Fruit fly (Drosophila melanogaster) whole organism, prepupa: Measurements from ENCODE around the gene kek6.
A peak's percentile ranks its signal among the peaks of the same experiment; 100 is the strongest.

Source experiments
- Blimp-1 ChIP-seq: fragments of 200-800 bp; sonication (Bioruptor generic); optimal IDR thresholded peaks from 3 replicates; lab custom pipeline; 2017; ENCODE audit warnings: missing biosample characterization, missing genetic modification characterization, mild to moderate bottlenecking, moderate library complexity, missing genetic modification reagents
- CG10631 ChIP-seq: fragments of 200-800 bp; sonication (Bioruptor generic); optimal IDR thresholded peaks from 2 replicates; lab custom pipeline; 2016; ENCODE audit warnings: missing biosample characterization, missing genetic modification characterization
- CG10669 ChIP-seq: fragments of 200-800 bp; sonication (Bioruptor generic); optimal IDR thresholded peaks from 3 replicates; lab custom pipeline; 2018; ENCODE audit warnings: missing biosample characterization, mild to moderate bottlenecking, missing genetic modification characterization, moderate library complexity
- CG11294 ChIP-seq: fragments of 200-800 bp; sonication (Bioruptor generic); IDR thresholded peaks from 2 replicates; pipeline ENCODE4 v1.3.6; 2022; ENCODE audit warnings: missing biosample characterization, missing genetic modification characterization
- CG11762 ChIP-seq: fragments of 200-800 bp; sonication (Bioruptor generic); optimal IDR thresholded peaks from 3 replicates; lab custom pipeline; 2016; ENCODE audit warnings: missing biosample characterization, missing genetic modification characterization; ENCODE audit not compliant: insufficient read depth
- CG11902 ChIP-seq: fragments of 200-800 bp; sonication (Bioruptor generic); optimal IDR thresholded peaks from 3 replicates; lab custom pipeline; 2016; ENCODE audit warnings: missing biosample characterization, missing genetic modification characterization
- CG15336 ChIP-seq: fragments of 200-800 bp; sonication (Bioruptor generic); IDR thresholded peaks from 2 replicates; pipeline ENCODE4 v1.3.6; 2022; ENCODE audit warnings: missing biosample characterization, missing genetic modification characterization
- CG1621 ChIP-seq: fragments of 200-800 bp; sonication (Bioruptor generic); optimal IDR thresholded peaks from 3 replicates; lab custom pipeline; 2018; ENCODE audit warnings: missing biosample characterization, mild to moderate bottlenecking, missing genetic modification characterization
- CG16779 ChIP-seq: fragments of 200-800 bp; sonication (Bioruptor generic); optimal IDR thresholded peaks from 3 replicates; lab custom pipeline; 2017; ENCODE audit warnings: missing biosample characterization, mild to moderate bottlenecking, missing genetic modification characterization
- CG31627 ChIP-seq: fragments of 200-800 bp; sonication (Bioruptor generic); optimal IDR thresholded peaks from 3 replicates; lab custom pipeline; 2016; ENCODE audit warnings: missing biosample characterization, missing genetic modification characterization
- CG32006 ChIP-seq: fragments of 200-800 bp; sonication (Bioruptor generic); optimal IDR thresholded peaks from 3 replicates; lab custom pipeline; 2017; ENCODE audit warnings: missing biosample characterization, mild to moderate bottlenecking, missing genetic modification characterization
- CG3919 ChIP-seq: fragments of 200-800 bp; sonication (Bioruptor generic); optimal IDR thresholded peaks from 3 replicates; lab custom pipeline; 2016; ENCODE audit warnings: missing biosample characterization, missing genetic modification characterization
- CG4318 ChIP-seq: fragments of 200-800 bp; sonication (Bioruptor generic); optimal IDR thresholded peaks from 3 replicates; lab custom pipeline; 2017; ENCODE audit warnings: missing biosample characterization, mild to moderate bottlenecking, missing genetic modification characterization
- CG6163 ChIP-seq: fragments of 200-800 bp; sonication (Bioruptor generic); IDR thresholded peaks from 3 replicates; pipeline ENCODE4 v1.3.6; 2022; ENCODE audit warnings: missing biosample characterization, missing genetic modification characterization
- CG6276 ChIP-seq: fragments of 200-800 bp; sonication (Bioruptor generic); optimal IDR thresholded peaks from 2 replicates; lab custom pipeline; 2017; ENCODE audit warnings: missing biosample characterization, mild to moderate bottlenecking, missing genetic modification characterization
- CG6792 ChIP-seq: fragments of 200-800 bp; sonication (Bioruptor generic); optimal IDR thresholded peaks from 3 replicates; lab custom pipeline; 2016; ENCODE audit warnings: missing biosample characterization, missing genetic modification characterization
- CG6808 ChIP-seq: fragments of 200-800 bp; sonication (Bioruptor generic); optimal IDR thresholded peaks from 3 replicates; lab custom pipeline; 2017; ENCODE audit warnings: missing biosample characterization, missing genetic modification characterization, mild to moderate bottlenecking, moderate library complexity, missing genetic modification reagents
- CG6854 ChIP-seq: fragments of 200-800 bp; sonication (Bioruptor generic); optimal IDR thresholded peaks from 2 replicates; lab custom pipeline; 2017; ENCODE audit warnings: missing biosample characterization, mild to moderate bottlenecking, missing genetic modification characterization
- CG7368 ChIP-seq: fragments of 200-800 bp; sonication (Bioruptor generic); optimal IDR thresholded peaks from 3 replicates; lab custom pipeline; 2016; ENCODE audit warnings: missing biosample characterization, missing genetic modification characterization
- CG8119 ChIP-seq: fragments of 200-800 bp; sonication (Bioruptor generic); IDR thresholded peaks from 3 replicates; pipeline ENCODE4 v1.3.6; 2022; ENCODE audit warnings: missing biosample characterization, missing genetic modification characterization
- CG8319 ChIP-seq: fragments of 200-800 bp; sonication (Bioruptor generic); optimal IDR thresholded peaks from 3 replicates; lab custom pipeline; 2016; ENCODE audit warnings: missing biosample characterization, missing genetic modification characterization
- CG8632 ChIP-seq: fragments of 200-800 bp; sonication (Bioruptor generic); optimal IDR thresholded peaks from 3 replicates; lab custom pipeline; 2016; ENCODE audit warnings: missing biosample characterization, missing genetic modification characterization
- CG9139 ChIP-seq: fragments of 200-800 bp; sonication (Bioruptor generic); optimal IDR thresholded peaks from 3 replicates; lab custom pipeline; 2017; ENCODE audit warnings: missing biosample characterization, mild to moderate bottlenecking, missing genetic modification characterization
- Eip75B ChIP-seq: fragments of 200-800 bp; sonication (Bioruptor generic); optimal IDR thresholded peaks from 3 replicates; lab custom pipeline; 2016; ENCODE audit warnings: missing biosample characterization, missing genetic modification characterization
- Eip78C ChIP-seq: fragments of 200-800 bp; sonication (Bioruptor generic); peaks from one replicate; lab custom pipeline; 2016; ENCODE audit warnings: missing biosample characterization, missing genetic modification characterization
- Eip93F ChIP-seq: fragments of 200-800 bp; sonication (Bioruptor generic); optimal IDR thresholded peaks from 2 replicates; lab custom pipeline; 2016; ENCODE audit warnings: missing biosample characterization, mild to moderate bottlenecking, missing genetic modification characterization
- Ets96B ChIP-seq: fragments of 200-800 bp; optimal IDR thresholded peaks from 2 replicates; lab custom pipeline; 2019; ENCODE audit warnings: missing biosample characterization, mild to moderate bottlenecking, missing genetic modification characterization, moderate library complexity
- Gug ChIP-seq: fragments of 200-800 bp; sonication (Bioruptor generic); IDR thresholded peaks from 2 replicates; pipeline ENCODE4 v1.3.6; 2022; ENCODE audit warnings: missing biosample characterization, missing genetic modification characterization
- Hr38 ChIP-seq: sonication (Bioruptor generic); optimal IDR thresholded peaks from 2 replicates; lab custom pipeline; 2016; ENCODE audit warnings: missing biosample characterization, missing genetic modification characterization
- Hr39 ChIP-seq: fragments of 200-800 bp; sonication (Bioruptor generic); optimal IDR thresholded peaks from 2 replicates; lab custom pipeline; 2016; ENCODE audit warnings: missing biosample characterization, missing genetic modification characterization
- Hr4 ChIP-seq: fragments of 200-800 bp; sonication (Bioruptor generic); optimal IDR thresholded peaks from 3 replicates; lab custom pipeline; 2016; ENCODE audit warnings: missing biosample characterization, missing genetic modification characterization
- Lpt ChIP-seq: fragments of 200-800 bp; sonication (Bioruptor generic); optimal IDR thresholded peaks from 3 replicates; lab custom pipeline; 2016; ENCODE audit warnings: missing biosample characterization, missing genetic modification characterization
- OdsH ChIP-seq: fragments of 200-800 bp; sonication (Bioruptor generic); optimal IDR thresholded peaks from 3 replicates; lab custom pipeline; 2016; ENCODE audit warnings: missing biosample characterization, missing genetic modification characterization
- Smox ChIP-seq: fragments of 200-800 bp; sonication (Bioruptor generic); optimal IDR thresholded peaks from 3 replicates; lab custom pipeline; 2016; ENCODE audit warnings: missing biosample characterization, missing genetic modification characterization
- Sox14 ChIP-seq: fragments of 200-800 bp; sonication (Bioruptor generic); optimal IDR thresholded peaks from 3 replicates; lab custom pipeline; 2016; ENCODE audit warnings: missing biosample characterization, missing genetic modification characterization
- acj6 ChIP-seq: fragments of 200-800 bp; sonication (Bioruptor generic); optimal IDR thresholded peaks from 3 replicates; lab custom pipeline; 2016; ENCODE audit warnings: missing biosample characterization, missing genetic modification characterization
- cyc ChIP-seq: fragments of 200-800 bp; sonication (Bioruptor generic); optimal IDR thresholded peaks from 3 replicates; lab custom pipeline; 2016; ENCODE audit warnings: missing biosample characterization, missing genetic modification characterization
- dac ChIP-seq: fragments of 200-800 bp; sonication (Bioruptor generic); optimal IDR thresholded peaks from 2 replicates; lab custom pipeline; 2017; ENCODE audit warnings: missing biosample characterization, mild to moderate bottlenecking, missing genetic modification characterization
- dsx ChIP-seq: fragments of 200-800 bp; optimal IDR thresholded peaks from 3 replicates; lab custom pipeline; 2019; ENCODE audit warnings: missing biosample characterization, mild to moderate bottlenecking, missing genetic modification characterization, moderate library complexity; ENCODE audit not compliant: poor library complexity, severe bottlenecking
- esn ChIP-seq: fragments of 200-800 bp; sonication (Bioruptor generic); optimal IDR thresholded peaks from 2 replicates; lab custom pipeline; 2016; ENCODE audit warnings: missing biosample characterization, mild to moderate bottlenecking, missing genetic modification characterization, moderate library complexity
- fd59A ChIP-seq: fragments of 200-800 bp; sonication (Bioruptor generic); optimal IDR thresholded peaks from 2 replicates; lab custom pipeline; 2017; ENCODE audit warnings: missing biosample characterization, mild to moderate bottlenecking, missing genetic modification characterization, missing genetic modification reagents
- fkh ChIP-seq: fragments of 200-800 bp; sonication (Bioruptor generic); optimal IDR thresholded peaks from 3 replicates; lab custom pipeline; 2017; ENCODE audit warnings: missing biosample characterization, mild to moderate bottlenecking, missing genetic modification characterization, moderate library complexity
- lz ChIP-seq: fragments of 200-800 bp; sonication (Bioruptor generic); optimal IDR thresholded peaks from 3 replicates; lab custom pipeline; 2016; ENCODE audit warnings: missing biosample characterization, missing genetic modification characterization
- net ChIP-seq: fragments of 200-800 bp; sonication (Bioruptor generic); optimal IDR thresholded peaks from 3 replicates; lab custom pipeline; 2016; ENCODE audit warnings: missing biosample characterization, missing genetic modification characterization
- salr ChIP-seq, 2 experiments: fragments of 200-800 bp; sonication (Bioruptor generic); optimal IDR thresholded peaks; 3 replicates each; lab custom pipeline; 2016 to 2018; ENCODE audit warnings: missing biosample characterization in 2 of 2, missing genetic modification characterization in 2 of 2, mild to moderate bottlenecking in 1 of 2
- spab ChIP-seq: fragments of 200-800 bp; sonication (Bioruptor generic); optimal IDR thresholded peaks from 2 replicates; lab custom pipeline; 2017; ENCODE audit warnings: missing biosample characterization, mild to moderate bottlenecking, missing genetic modification characterization, missing genetic modification reagents
- ss ChIP-seq, 2 experiments: fragments of 200-800 bp; sonication (Bioruptor generic); optimal IDR thresholded peaks; 2 replicates in 1 of 2; 3 replicates in 1 of 2; lab custom pipeline; 2017 to 2018; ENCODE audit warnings: mild to moderate bottlenecking in 2 of 2, missing biosample characterization in 2 of 2, missing genetic modification characterization in 2 of 2, moderate library complexity in 1 of 2

The kek6 gene

dm6 chr3R:31679830-31680294 lies 57.9 kb downstream of the kek6 start, which contains the start of gene CG11550 (continued):
- TF ChIP-seq dsx (GFP tag; lab: Kevin White, UChicago) (no peak), Hr39 (GFP tag; lab: Kevin White, UChicago) (peak; percentile 57), Hr4 (GFP tag; lab: Kevin White, UChicago) (no peak), lz (GFP tag; lab: Kevin White, UChicago) (peak; percentile 66), Eip75B (peak; percentile 60), CG7368 (GFP tag; lab: Kevin White, UChicago) (peak; percentile 49), cyc (peak; percentile 61), CG3919 (GFP tag; lab: Kevin White, UChicago) (peak; percentile 78), dac (GFP tag; lab: Kevin White, UChicago) (peak; percentile 60), CG6792 (GFP tag; lab: Kevin White, UChicago) (peak; percentile 69), fkh (GFP tag; lab: Kevin White, UChicago) (no peak), CG32006 (peak; percentile 75), Sox14 (GFP tag; lab: Kevin White, UChicago) (peak; percentile 57)

- TF ChIP-seq Gug (peak; percentile 96), CG8119 (GFP tag; lab: Robert Waterston, UW) (peak; percentile 99), Eip78C (GFP tag; lab: Kevin White, UChicago) (peak; percentile 96), CG31627 (peak; percentile 77), Eip93F (no peak), dsx (GFP tag; lab: Kevin White, UChicago) (peak; percentile 62), fkh (GFP tag; lab: Kevin White, UChicago) (no peak), CG16779 (peak; percentile 89), CG11902 (GFP tag; lab: Kevin White, UChicago) (peak; percentile 49), CG6276 (GFP tag; lab: Kevin White, UChicago) (peak; percentile 98), CG3919 (GFP tag; lab: Kevin White, UChicago) (peak; percentile 95), CG6808 (GFP tag; lab: Kevin White, UChicago) (peak; percentile 87), fd59A (GFP tag; lab: Kevin White, UChicago) (peak; percentile 80), acj6 (GFP tag; lab: Kevin White, UChicago) (peak; percentile 89), CG11762 (peak; percentile 87), CG10631 (GFP tag; lab: Kevin White, UChicago) (peak; percentile 92), Lpt (GFP tag; lab: Kevin White, UChicago) (peak; percentile 97), Blimp-1 (peak; percentile 8), CG32006 (peak; percentile 98), CG11294 (GFP tag; lab: Robert Waterston, UW) (peak; percentile 95), spab (GFP tag; lab: Kevin White, UChicago) (peak; percentile 80), CG15336 (GFP tag; lab: Robert Waterston, UW) (peak; percentile 99), esn (GFP tag; lab: Kevin White, UChicago) (peak; percentile 79), Sox14 (GFP tag; lab: Kevin White, UChicago) (peak; percentile 95), CG8319 (peak; percentile 73), Smox (peak; percentile 72), CG4318 (GFP tag; lab: Kevin White, UChicago) (peak; percentile 95), CG1621 (peak; percentile 83), lz (GFP tag; lab: Kevin White, UChicago) (peak; percentile 83), CG6792 (GFP tag; lab: Kevin White, UChicago) (peak; percentile 79), CG9139 (GFP tag; lab: Kevin White, UChicago) (peak; percentile 65), Hr39 (GFP tag; lab: Kevin White, UChicago) (peak; percentile 80), CG8632 (GFP tag; lab: Kevin White, UChicago) (peak; percentile 77), ss (GFP tag; optimal IDR thresholded peaks at IDR 0.05; lab: Kevin White, UChicago) (peak; percentile 34 to 75), CG10669 (GFP tag; lab: Kevin White, UChicago) (peak; percentile 81), net (GFP tag; lab: Kevin White, UChicago) (peak; percentile 94), CG6854 (GFP tag; lab: Kevin White, UChicago) (peak; percentile 16), Eip75B (peak; percentile 89), Ets96B (tag; lab: Kevin White, UChicago) (peak; percentile 83), OdsH (GFP tag; lab: Kevin White, UChicago) (peak; percentile 94), salr (GFP tag; optimal IDR thresholded peaks at IDR 0.05; lab: Kevin White, UChicago) (peak; percentile 61 to 94), CG6163 (peak; percentile 97), Hr38 (GFP tag; lab: Kevin White, UChicago) (peak; percentile 90)
Observed at dm6 chr3R:31680773-31681172, 58.8 kb downstream of the kek6 start.
